Worm (Caenorhabditis elegans) whole organism, L1 larva: ENCODE results near the gene scl-1.

Source experiments
- aly-2 ChIP-seq: fragments of 150-350 bp; optimal IDR thresholded peaks from 2 replicates; lab custom pipeline; 2014; ENCODE audit warnings: missing biosample characterization, missing genetic modification characterization
- blmp-1 ChIP-seq: fragments of 150-350 bp; optimal IDR thresholded peaks from 2 replicates; lab custom pipeline; 2014; ENCODE audit warnings: missing biosample characterization, missing genetic modification characterization
- fkh-10 ChIP-seq: sonication (generic microtip); optimal IDR thresholded peaks from 2 replicates; lab custom pipeline; 2017; ENCODE audit warnings: missing biosample characterization, missing genetic modification reagents, missing genetic modification characterization
- nhr-71 ChIP-seq: sonication (generic microtip); optimal IDR thresholded peaks from 2 replicates; lab custom pipeline; 2016; ENCODE audit warnings: mild to moderate bottlenecking, missing genetic modification characterization, moderate library complexity, missing compliant biosample characterization
- nhr-77 ChIP-seq: fragments of 150-350 bp; optimal IDR thresholded peaks from 2 replicates; lab custom pipeline; 2014; ENCODE audit warnings: missing biosample characterization, missing genetic modification characterization
- nhr-84 ChIP-seq: sonication (generic microtip); optimal IDR thresholded peaks from 2 replicates; lab custom pipeline; 2017; ENCODE audit warnings: missing biosample characterization, missing genetic modification characterization
- nhr-90 ChIP-seq: sonication (generic microtip); optimal IDR thresholded peaks from 2 replicates; lab custom pipeline; 2016; ENCODE audit warnings: mild to moderate bottlenecking, missing genetic modification characterization, missing compliant biosample characterization; ENCODE audit not compliant: poor library complexity
- skn-1 ChIP-seq: fragments of 150-350 bp; optimal IDR thresholded peaks from 2 replicates; lab custom pipeline; 2014; ENCODE audit warnings: missing biosample characterization, missing genetic modification characterization
- snpc-4 ChIP-seq: fragments of 150-350 bp; optimal IDR thresholded peaks from 2 replicates; lab custom pipeline; 2014; ENCODE audit warnings: missing biosample characterization, missing genetic modification characterization
- vab-15 ChIP-seq: sonication (generic microtip); optimal IDR thresholded peaks from 2 replicates; lab custom pipeline; 2017; ENCODE audit warnings: missing genotype, mild to moderate bottlenecking, missing genetic modification characterization, missing compliant biosample characterization

DNA sequence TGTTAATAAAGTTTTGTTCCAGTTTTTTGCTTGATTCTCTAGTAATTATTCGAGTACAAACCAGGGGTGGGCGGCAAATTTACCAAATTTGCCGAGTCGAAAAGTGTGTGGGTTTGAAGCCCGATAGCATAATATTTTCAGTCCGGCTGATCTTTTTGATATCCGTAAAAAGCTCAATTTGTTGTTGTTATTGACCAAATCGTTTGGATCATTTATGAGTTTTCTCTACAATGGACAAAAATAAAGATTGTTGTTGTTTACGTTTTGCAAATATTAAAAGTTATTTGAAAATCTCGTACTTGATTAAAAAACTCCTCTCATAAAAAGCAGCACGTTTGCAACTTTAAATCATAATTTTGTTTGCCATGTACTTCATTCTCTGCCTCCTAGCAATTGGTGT lies at the start of gene scl-1:
- TF ChIP-seq vab-15 (tag; lab: Kevin White, UChicago) (no peak), nhr-71 (tag; lab: Kevin White, UChicago) (no peak), fkh-10 (no peak), aly-2 (tag; lab: Kevin White, UChicago) (no peak), skn-1 (no peak), nhr-77 (tag; lab: Kevin White, UChicago) (no peak), snpc-4 (no peak), nhr-84 (tag; lab: Kevin White, UChicago) (no peak), nhr-90 (tag; lab: Kevin White, UChicago) (no peak), blmp-1 (no peak)
